Fruit fly (Drosophila melanogaster) whole organism, embryonic: ENCODE data around the gene mRpL14.

Source experiments
- B-H2 ChIP-seq: fragments of 200-800 bp; sonication (Bioruptor generic); optimal IDR thresholded peaks from 2 replicates; lab custom pipeline; 2018; ENCODE audit warnings: missing biosample characterization, mild to moderate bottlenecking, missing genetic modification characterization
- Bteb2 ChIP-seq: fragments of 200-800 bp; sonication (Bioruptor generic); optimal IDR thresholded peaks from 2 replicates; lab custom pipeline; 2016; ENCODE audit warnings: missing biosample characterization, missing genetic modification characterization
- CG14050 ChIP-seq: fragments of 200-800 bp; sonication (Bioruptor generic); IDR thresholded peaks from 3 replicates; pipeline ENCODE4 v1.3.6; 2022; ENCODE audit warnings: missing biosample characterization, missing genetic modification characterization
- CG15011 ChIP-seq: fragments of 200-800 bp; sonication (Bioruptor generic); optimal IDR thresholded peaks from 3 replicates; lab custom pipeline; 2018; ENCODE audit warnings: missing biosample characterization, mild to moderate bottlenecking, missing genetic modification characterization
- CG15514 ChIP-seq: fragments of 200-800 bp; sonication (Bioruptor generic); optimal IDR thresholded peaks from 3 replicates; lab custom pipeline; 2017; ENCODE audit warnings: missing biosample characterization, missing genetic modification characterization, mild to moderate bottlenecking, moderate library complexity, missing genetic modification reagents
- CG16815 ChIP-seq: fragments of 200-800 bp; sonication (Bioruptor generic); optimal IDR thresholded peaks from 3 replicates; lab custom pipeline; 2017; ENCODE audit warnings: missing biosample characterization, mild to moderate bottlenecking, missing genetic modification characterization
- CG18619 ChIP-seq: fragments of 200-800 bp; sonication (Bioruptor generic); optimal IDR thresholded peaks from 3 replicates; lab custom pipeline; 2017; ENCODE audit warnings: missing biosample characterization, mild to moderate bottlenecking, missing genetic modification characterization
- CG2129 ChIP-seq: fragments of 200-800 bp; sonication (Bioruptor generic); IDR thresholded peaks from 2 replicates; pipeline ENCODE4 v1.3.6; 2022; ENCODE audit warnings: missing biosample characterization, missing genetic modification characterization; ENCODE audit not compliant: partially characterized antibody
- CG30403 ChIP-seq: fragments of 200-800 bp; sonication (Bioruptor generic); optimal IDR thresholded peaks from 3 replicates; lab custom pipeline; 2016; ENCODE audit warnings: missing biosample characterization, missing genetic modification characterization
- CG34422 ChIP-seq: fragments of 200-800 bp; sonication (Bioruptor generic); IDR thresholded peaks from 3 replicates; pipeline ENCODE4 v1.3.6; 2022; ENCODE audit warnings: missing biosample characterization, missing genetic modification characterization
- CG4730 ChIP-seq: fragments of 200-800 bp; sonication (Bioruptor generic); IDR thresholded peaks from 2 replicates; pipeline ENCODE4 v1.3.6; 2022; ENCODE audit warnings: missing biosample characterization, missing genetic modification characterization
- CG6813 ChIP-seq: fragments of 200-800 bp; sonication (Bioruptor generic); optimal IDR thresholded peaks from 2 replicates; lab custom pipeline; 2017; ENCODE audit warnings: missing biosample characterization, missing genetic modification characterization, mild to moderate bottlenecking, moderate library complexity, missing genetic modification reagents
- CG7745 ChIP-seq: fragments of 200-800 bp; sonication (Bioruptor generic); optimal IDR thresholded peaks from 2 replicates; lab custom pipeline; 2018; ENCODE audit warnings: missing biosample characterization, mild to moderate bottlenecking, missing genetic modification characterization, moderate library complexity
- CG9797 ChIP-seq: fragments of 200-800 bp; sonication (Bioruptor generic); optimal IDR thresholded peaks from 3 replicates; lab custom pipeline; 2018; ENCODE audit warnings: missing biosample characterization, mild to moderate bottlenecking, missing genetic modification characterization
- Dll ChIP-seq: fragments of 200-800 bp; sonication (Bioruptor generic); IDR thresholded peaks from 4 replicates; pipeline ENCODE4 v1.3.6; 2022; ENCODE audit warnings: missing biosample characterization, missing genetic modification characterization; ENCODE audit not compliant: partially characterized antibody
- Eip74EF ChIP-seq, 2 experiments: fragments of 200-800 bp in 1 of 2; fragments of >200 bp in 1 of 2; sonication (Bioruptor generic) in 1 of 2; optimal IDR thresholded peaks; 2 replicates each; lab custom pipeline; 2017 to 2019; ENCODE audit warnings: missing biosample characterization in 2 of 2, missing genetic modification characterization in 2 of 2, mild to moderate bottlenecking in 1 of 2, moderate library complexity in 1 of 2
- Fer3 ChIP-seq: fragments of 200-800 bp; sonication (Bioruptor generic); optimal IDR thresholded peaks from 2 replicates; lab custom pipeline; 2018; ENCODE audit warnings: missing biosample characterization, mild to moderate bottlenecking, missing genetic modification characterization, moderate library complexity
- H15 ChIP-seq: fragments of 200-800 bp; sonication (Bioruptor generic); IDR thresholded peaks from 3 replicates; pipeline ENCODE4 v1.3.6; 2022; ENCODE audit warnings: missing biosample characterization, missing genetic modification characterization
- H2.0 ChIP-seq: fragments of 200-800 bp; sonication (Bioruptor generic); IDR thresholded peaks from 2 replicates; pipeline ENCODE4 v1.3.6; 2022; ENCODE audit warnings: missing biosample characterization, missing genetic modification characterization
- Hand ChIP-seq: fragments of 200-800 bp; sonication (Bioruptor generic); optimal IDR thresholded peaks from 2 replicates; lab custom pipeline; 2017; ENCODE audit warnings: mild to moderate bottlenecking, missing biosample characterization, missing genetic modification reagents, missing genetic modification characterization
- Nf-YB ChIP-seq: fragments of 200-800 bp; sonication (Bioruptor generic); optimal IDR thresholded peaks from 3 replicates; lab custom pipeline; 2019; ENCODE audit warnings: missing biosample characterization, mild to moderate bottlenecking, missing genetic modification characterization, moderate library complexity
- Oaz ChIP-seq: fragments of 200-800 bp; sonication (Bioruptor generic); IDR thresholded peaks from 2 replicates; pipeline ENCODE4 v1.3.6; 2022; ENCODE audit warnings: missing biosample characterization, missing genetic modification characterization
- Six4 ChIP-seq: fragments of 200-800 bp; sonication (Bioruptor generic); optimal IDR thresholded peaks from 2 replicates; lab custom pipeline; 2016; ENCODE audit warnings: missing biosample characterization, missing genetic modification characterization
- Ssrp ChIP-seq: fragments of 200-800 bp; sonication (Bioruptor generic); optimal IDR thresholded peaks from 2 replicates; lab custom pipeline; 2018; ENCODE audit warnings: missing biosample characterization, mild to moderate bottlenecking, missing genetic modification characterization, moderate library complexity
- Tbp ChIP-seq: fragments of >200 bp; optimal IDR thresholded peaks from 2 replicates; lab custom pipeline; 2018; ENCODE audit warnings: missing biosample characterization, missing genetic modification characterization
- caup ChIP-seq: fragments of 200-800 bp; sonication (Bioruptor generic); optimal IDR thresholded peaks from 3 replicates; lab custom pipeline; 2017; ENCODE audit warnings: missing biosample characterization, mild to moderate bottlenecking, missing genetic modification characterization, moderate library complexity; ENCODE audit not compliant: severe bottlenecking
- cg ChIP-seq: fragments of 200-800 bp; sonication (Bioruptor generic); optimal IDR thresholded peaks from 3 replicates; lab custom pipeline; 2019; ENCODE audit warnings: missing biosample characterization, mild to moderate bottlenecking, missing genetic modification characterization, moderate library complexity
- danr ChIP-seq: fragments of 200-800 bp; sonication (Bioruptor generic); IDR thresholded peaks from 2 replicates; pipeline ENCODE4 v1.3.6; 2022; ENCODE audit warnings: missing biosample characterization, missing genetic modification characterization
- esg ChIP-seq: fragments of 200-800 bp; sonication (Bioruptor generic); conservative IDR thresholded peaks from 2 replicates; pipeline ENCODE4 v1.3.6; 2022; ENCODE audit warnings: missing biosample characterization, missing genetic modification characterization
- eve ChIP-seq, 2 experiments: fragments of >200 bp; optimal IDR thresholded peaks; 2 replicates each; lab custom pipeline; 2017; ENCODE audit warnings: missing biosample characterization in 2 of 2, missing genetic modification characterization in 2 of 2
- ftz-f1 ChIP-seq: fragments of 200-800 bp; sonication (Bioruptor generic); optimal IDR thresholded peaks from 2 replicates; lab custom pipeline; 2016; ENCODE audit warnings: missing biosample characterization, missing genetic modification characterization
- ind ChIP-seq: fragments of 200-800 bp; sonication (Bioruptor generic); optimal IDR thresholded peaks from 3 replicates; lab custom pipeline; 2016; ENCODE audit warnings: missing biosample characterization, missing genetic modification characterization
- klu ChIP-seq: fragments of 200-800 bp; sonication (Bioruptor generic); IDR thresholded peaks from 2 replicates; pipeline ENCODE4 v1.3.6; 2022; ENCODE audit warnings: missing biosample characterization, missing genetic modification characterization
- lbe ChIP-seq: fragments of 200-800 bp; sonication (Bioruptor generic); optimal IDR thresholded peaks from 2 replicates; lab custom pipeline; 2016; ENCODE audit warnings: missing biosample characterization, mild to moderate bottlenecking, missing genetic modification characterization
- lov ChIP-seq, 2 experiments: fragments of 200-800 bp in 1 of 2; fragments of >200 bp in 1 of 2; sonication (Bioruptor generic) in 1 of 2; IDR thresholded peaks in 1 of 2; optimal IDR thresholded peaks in 1 of 2; 2 replicates in 1 of 2; 3 replicates in 1 of 2; pipeline versions ENCODE4 v1.3.6 to Lab custom; 2017 to 2022; ENCODE audit warnings: missing biosample characterization in 1 of 2, missing genetic modification characterization in 1 of 2
- ro ChIP-seq: fragments of 200-800 bp; sonication (Bioruptor generic); IDR thresholded peaks from 2 replicates; pipeline ENCODE4 v1.3.6; 2022; ENCODE audit warnings: missing biosample characterization, missing genetic modification characterization
- sens ChIP-seq: fragments of 200-800 bp; sonication (Bioruptor generic); peaks from one replicate; lab custom pipeline; 2016; ENCODE audit warnings: missing biosample characterization, missing genetic modification characterization
- seq ChIP-seq: fragments of 200-800 bp; sonication (Bioruptor generic); IDR thresholded peaks from 2 replicates; pipeline ENCODE4 v1.3.6; 2022; ENCODE audit warnings: missing biosample characterization, missing genetic modification characterization
- sim ChIP-seq: fragments of 200-800 bp; sonication (Bioruptor generic); IDR thresholded peaks from 2 replicates; pipeline ENCODE4 v1.3.6; 2022; ENCODE audit warnings: missing biosample characterization, missing genetic modification characterization
- sisA ChIP-seq: fragments of 200-800 bp; sonication (Bioruptor generic); IDR thresholded peaks from 2 replicates; pipeline ENCODE4 v1.3.6; 2022; ENCODE audit warnings: missing biosample characterization, missing genetic modification characterization
- so ChIP-seq: fragments of 200-800 bp; sonication (Bioruptor generic); IDR thresholded peaks from 3 replicates; pipeline ENCODE4 v1.3.6; 2022; ENCODE audit warnings: missing biosample characterization, missing genetic modification characterization
- sqz ChIP-seq: fragments of 200-800 bp; sonication (Bioruptor generic); optimal IDR thresholded peaks from 3 replicates; lab custom pipeline; 2018; ENCODE audit warnings: missing biosample characterization, mild to moderate bottlenecking, missing genetic modification characterization
- toy ChIP-seq: fragments of 200-800 bp; sonication (Bioruptor generic); IDR thresholded peaks from 2 replicates; pipeline ENCODE4 v1.3.6; 2022; ENCODE audit warnings: missing biosample characterization, missing genetic modification characterization
- usp ChIP-seq: fragments of >200 bp; optimal IDR thresholded peaks from 2 replicates; lab custom pipeline; 2017; ENCODE audit warnings: missing biosample characterization, missing genetic modification characterization
- wor ChIP-seq: fragments of 200-800 bp; sonication (Bioruptor generic); IDR thresholded peaks from 2 replicates; pipeline ENCODE4 v1.3.6; 2022; ENCODE audit warnings: missing biosample characterization, missing genetic modification characterization
- yki ChIP-seq: fragments of >200 bp; optimal IDR thresholded peaks from 3 replicates; lab custom pipeline; 2018
- z ChIP-seq: fragments of 200-800 bp; sonication (Bioruptor generic); IDR thresholded peaks from 3 replicates; pipeline ENCODE4 v1.3.6; 2022; ENCODE audit warnings: missing biosample characterization, missing genetic modification characterization
- zfh1 ChIP-seq: fragments of 200-800 bp; sonication (Bioruptor generic); IDR thresholded peaks from 3 replicates; pipeline ENCODE4 v1.3.6; 2022; ENCODE audit warnings: missing biosample characterization, missing genetic modification characterization

Gene mRpL14

dm6 chrX:2301613-2302522 lies 42.6 kb downstream of the mRpL14 start (continued):
- TF ChIP-seq CG16815 (GFP tag; lab: Kevin White, UChicago): peak; percentile 75
- TF ChIP-seq klu (GFP tag; lab: Robert Waterston, UW): peak; percentile 64
- TF ChIP-seq Oaz (GFP tag; lab: Robert Waterston, UW): peak; percentile 82
- no peak for TF ChIP-seq lbe (GFP tag; lab: Kevin White, UChicago)
- peak; percentile 74 for TF ChIP-seq CG6813 (GFP tag; lab: Kevin White, UChicago)
- TF ChIP-seq seq: peak; percentile 87
- peak; percentile 61 for TF ChIP-seq Hand (GFP tag; lab: Kevin White, UChicago)
- peak; percentile 82 for TF ChIP-seq sisA (GFP tag; lab: Robert Waterston, UW)
- peak; percentile 69; the same call in 1 of the 3 replicates for TF ChIP-seq so
- TF ChIP-seq toy: no peak
- TF ChIP-seq sim (GFP tag; lab: Robert Waterston, UW): peak; percentile 58
- TF ChIP-seq H2.0 (GFP tag; lab: Robert Waterston, UW): peak; percentile 77
- TF ChIP-seq Six4 (GFP tag; lab: Kevin White, UChicago): peak; percentile 75
- TF ChIP-seq Bteb2 (GFP tag; lab: Kevin White, UChicago): peak; percentile 55
- peak; percentile 49 for TF ChIP-seq ro
- peak; percentile 98 for TF ChIP-seq sens (GFP tag; lab: Kevin White, UChicago)
- TF ChIP-seq cg: peak; percentile 73
- peak; percentile 78 for TF ChIP-seq wor
- peak; percentile 80 for TF ChIP-seq esg (GFP tag; lab: Robert Waterston, UW)
- TF ChIP-seq B-H2: no peak
- TF ChIP-seq Eip74EF (GFP tag; optimal IDR thresholded peaks at IDR 0.05; lab: Kevin White, UChicago): peak in 1 of 2 experiments; percentile 77
- peak; percentile 76 for TF ChIP-seq H15 (GFP tag; lab: Robert Waterston, UW)
- TF ChIP-seq CG9797 (GFP tag; lab: Kevin White, UChicago): no peak
- TF ChIP-seq Ssrp (tag; lab: Kevin White, UChicago): peak; percentile 83
- TF ChIP-seq zfh1 (GFP tag; lab: Robert Waterston, UW): peak; percentile 80
- TF ChIP-seq CG15514 (GFP tag; lab: Kevin White, UChicago): peak; percentile 62
- TF ChIP-seq Nf-YB (GFP tag; lab: Kevin White, UChicago): peak; percentile 49
- peak; percentile 67 for TF ChIP-seq CG4730
- TF ChIP-seq CG7745: no peak
- peak in 1 of 2 experiments; percentile 96 for TF ChIP-seq eve (GFP tag; optimal IDR thresholded peaks at IDR 0.05; lab: Kevin White, UChicago)
- no peak for TF ChIP-seq usp (GFP tag; lab: Kevin White, UChicago)
- no peak for TF ChIP-seq Tbp (GFP tag; lab: Kevin White, UChicago)
- no peak for TF ChIP-seq Dll (GFP tag; lab: Robert Waterston, UW)
- TF ChIP-seq ftz-f1 (GFP tag; lab: Kevin White, UChicago): no peak
- no peak for TF ChIP-seq CG2129 (GFP tag; lab: Robert Waterston, UW)
- TF ChIP-seq CG15011 (GFP tag; lab: Kevin White, UChicago): peak; percentile 71
- peak; percentile 81 for TF ChIP-seq caup
- no peak for TF ChIP-seq yki (lab: Kevin White, UChicago)
- peak; percentile 76 for TF ChIP-seq Fer3
- peak; percentile 72 for TF ChIP-seq CG14050 (GFP tag; lab: Robert Waterston, UW)
- peak; percentile 74 for TF ChIP-seq CG18619 (GFP tag; lab: Kevin White, UChicago)
- TF ChIP-seq sqz (GFP tag; lab: Kevin White, UChicago): peak; percentile 76
- TF ChIP-seq CG34422: peak; percentile 84
- peak; percentile 83 for TF ChIP-seq CG30403 (GFP tag; lab: Kevin White, UChicago)
- TF ChIP-seq lov (optimal IDR thresholded peaks at IDR 0.05; lab: Kevin White, UChicago): no peak
- TF ChIP-seq lov (GFP tag; IDR thresholded peaks at IDR 0.05; lab: Robert Waterston, UW): peak; percentile 76; the same call in 1 of the 3 replicates
- TF ChIP-seq ind (GFP tag; lab: Kevin White, UChicago): peak; percentile 85
- peak; percentile 47; the same call in 1 of the 3 replicates for TF ChIP-seq z (GFP tag; lab: Robert Waterston, UW)
- TF ChIP-seq danr: peak; percentile 82
